Fruit fly (Drosophila melanogaster) S2 (cell line): ENCODE results near the gene CG3918.

ENCODE experiments used
- CG8478 ChIP-seq: fragments of >200 bp; optimal IDR thresholded peaks from 2 replicates; lab custom pipeline; 2018
- CTCF ChIP-seq, 2 experiments: fragments of >200 bp; optimal IDR thresholded peaks; 2 replicates each; lab custom pipeline; 2018

DNA sequence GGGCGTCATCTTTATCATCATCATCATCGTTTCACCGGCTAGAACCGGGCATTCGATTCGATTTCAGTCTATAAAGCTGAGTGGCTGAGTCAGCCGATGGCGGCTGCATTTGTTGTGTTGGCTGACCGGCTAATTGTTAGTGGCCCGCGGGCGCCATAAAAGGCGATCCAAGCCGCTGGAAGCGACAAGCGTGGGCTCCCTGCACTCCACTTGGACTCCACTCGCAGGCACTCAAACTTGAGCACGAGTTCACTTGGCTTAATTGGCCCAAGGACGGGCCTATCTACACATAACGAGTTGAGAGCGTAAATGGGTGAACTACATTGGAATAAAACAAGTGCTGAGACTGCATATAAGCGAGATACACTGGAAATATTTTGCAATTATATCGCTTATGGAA is 27.2 kb downstream of the CG3918 start:
- TF ChIP-seq CTCF (optimal IDR thresholded peaks at IDR 0.05; lab: Kevin White, UChicago) = no peak
- no peak for TF ChIP-seq CG8478 (lab: Kevin White, UChicago)
